Worm (Caenorhabditis elegans) whole organism, L1 larva: ENCODE results near the gene smc-4.

Source experiments
- blmp-1 ChIP-seq: fragments of 150-350 bp; optimal IDR thresholded peaks from 2 replicates; lab custom pipeline; 2014; ENCODE audit warnings: missing biosample characterization, missing genetic modification characterization
- jun-1 ChIP-seq: fragments of 150-350 bp; optimal IDR thresholded peaks from 2 replicates; lab custom pipeline; 2014; ENCODE audit warnings: missing biosample characterization, missing genetic modification reagents, missing genetic modification characterization
- nhr-84 ChIP-seq: sonication (generic microtip); optimal IDR thresholded peaks from 2 replicates; lab custom pipeline; 2017; ENCODE audit warnings: missing biosample characterization, missing genetic modification characterization

ce11 chrIII:4548739-4549138 is 38.6 kb upstream of the smc-4 start, which contains the start of gene M88.4:
- TF ChIP-seq blmp-1 (tag; lab: Kevin White, UChicago) = no peak
- no peak for TF ChIP-seq jun-1 (tag; lab: Kevin White, UChicago)
- TF ChIP-seq nhr-84 = no peak
